Fruit fly (Drosophila melanogaster): Measurements from ENCODE around the gene fzo.

The fzo gene

dm6 chr3R:23214603-23215433, 11.0 kb upstream of the fzo start:
- peak; percentile 81 for TF ChIP-seq noc (tag; optimal IDR thresholded peaks at IDR 0.05)

dm6 chr3R:23212764-23213163, 8.9 kb upstream of the fzo start:
- TF ChIP-seq noc (tag; optimal IDR thresholded peaks at IDR 0.05) = no peak

dm6 chr3R:23211745-23212254, 8.0 kb upstream of the fzo start:
- TF ChIP-seq noc (tag; optimal IDR thresholded peaks at IDR 0.05) = peak; percentile 86

dm6 chr3R:23210243-23211215, 6.7 kb upstream of the fzo start:
- TF ChIP-seq noc (tag; optimal IDR thresholded peaks at IDR 0.05) = peak; percentile 73

- TF ChIP-seq noc (tag; optimal IDR thresholded peaks at IDR 0.05) = no peak
Observed at dm6 chr3R:23207254-23207653, 3.4 kb upstream of the fzo start.

dm6 chr3R:23201122-23201521, 2.7 kb downstream of the fzo start:
- no peak for TF ChIP-seq noc (tag; optimal IDR thresholded peaks at IDR 0.05)

- no peak for TF ChIP-seq noc (tag; optimal IDR thresholded peaks at IDR 0.05)
Observed at dm6 chr3R:23195711-23196110, 8.1 kb downstream of the fzo start.

dm6 chr3R:23193400-23193799, 10.4 kb downstream of the fzo start:
- TF ChIP-seq noc (tag; optimal IDR thresholded peaks at IDR 0.05) = no peak

dm6 chr3R:23192984-23193383, 10.8 kb downstream of the fzo start:
- TF ChIP-seq noc (tag; optimal IDR thresholded peaks at IDR 0.05) = no peak

dm6 chr3R:23191108-23191771, 12.6 kb downstream of the fzo start:
- peak; percentile 39 for TF ChIP-seq noc (tag; optimal IDR thresholded peaks at IDR 0.05)

- TF ChIP-seq noc (tag; optimal IDR thresholded peaks at IDR 0.05) = peak; percentile 91
Observed at dm6 chr3R:23189958-23190900, 13.6 kb downstream of the fzo start.

dm6 chr3R:23189143-23189957, 14.5 kb downstream of the fzo start:
- peak; percentile 86 for TF ChIP-seq noc (tag; optimal IDR thresholded peaks at IDR 0.05)

- no peak for TF ChIP-seq noc (tag; optimal IDR thresholded peaks at IDR 0.05)
Observed at dm6 chr3R:23181714-23182337, 22.0 kb downstream of the fzo start.
